Worm (Caenorhabditis elegans) whole organism, midembryonic: ENCODE results near the gene C10G8.3.

Experiments used
- T22C8.4 ChIP-seq: fragments of 200-800 bp; sonication (Bioruptor generic); IDR thresholded peaks from 2 replicates; pipeline ENCODE4 v1.3.6; 2022; ENCODE audit warnings: missing genetic modification characterization, missing compliant biosample characterization
- cog-1 ChIP-seq: sonication (generic microtip); optimal IDR thresholded peaks from 2 replicates; lab custom pipeline; 2016; ENCODE audit warnings: missing genetic modification characterization, missing compliant biosample characterization
- flt-1 ChIP-seq: fragments of 200-800 bp; sonication (Bioruptor generic); IDR thresholded peaks from 2 replicates; pipeline ENCODE4 v1.3.6; 2022; ENCODE audit warnings: missing genetic modification characterization, missing compliant biosample characterization
- klf-2 ChIP-seq: fragments of 200-800 bp; sonication (Bioruptor generic); conservative IDR thresholded peaks from 2 replicates; pipeline ENCODE4 v1.3.6; 2022; ENCODE audit warnings: missing genetic modification reagents, missing genetic modification characterization, missing compliant biosample characterization
- ref-1 ChIP-seq: fragments of 200-800 bp; sonication (Bioruptor generic); conservative IDR thresholded peaks from 2 replicates; pipeline ENCODE4 v1.3.6; 2022; ENCODE audit warnings: missing genetic modification reagents, missing genetic modification characterization, missing compliant biosample characterization
- ztf-29 ChIP-seq: fragments of 200-800 bp; sonication (Bioruptor generic); IDR thresholded peaks from 2 replicates; pipeline ENCODE4 v1.3.6; 2022; ENCODE audit warnings: missing genetic modification reagents, missing genetic modification characterization, missing compliant biosample characterization

ce11 chrV:5362220-5362619 lies 49.7 kb downstream of the C10G8.3 start:
- TF ChIP-seq flt-1 (GFP tag; lab: Robert Waterston, UW) (no peak), ref-1 (GFP tag; lab: Robert Waterston, UW) (no peak), ztf-29 (GFP tag; lab: Robert Waterston, UW) (no peak), klf-2 (GFP tag; lab: Robert Waterston, UW) (no peak), T22C8.4 (GFP tag; lab: Robert Waterston, UW) (no peak), cog-1 (tag; lab: Kevin White, UChicago) (no peak)
